Worm (Caenorhabditis elegans) whole organism, late embryonic: Measurements from ENCODE around the gene drd-1.

Experiments
- C38D4.7 ChIP-seq: fragments of 200-800 bp; sonication (Bioruptor generic); optimal IDR thresholded peaks from 2 replicates; lab custom pipeline; 2018; ENCODE audit warnings: mild to moderate bottlenecking, missing genetic modification characterization, moderate library complexity, missing compliant biosample characterization
- dve-1 ChIP-seq: sonication (generic microtip); optimal IDR thresholded peaks from 2 replicates; lab custom pipeline; 2017; ENCODE audit warnings: antibody characterized with exemption, mild to moderate bottlenecking, missing genetic modification characterization, missing compliant biosample characterization
- elt-2 ChIP-seq: sonication (generic microtip); optimal IDR thresholded peaks from 2 replicates; lab custom pipeline; 2016; ENCODE audit warnings: missing genetic modification reagents, missing genetic modification characterization, missing compliant biosample characterization
- fkh-10 ChIP-seq: fragments of 150-350 bp; optimal IDR thresholded peaks from 2 replicates; lab custom pipeline; 2014; ENCODE audit warnings: missing biosample characterization, missing genetic modification reagents, missing genetic modification characterization
- fkh-6 ChIP-seq: sonication (generic microtip); optimal IDR thresholded peaks from 2 replicates; lab custom pipeline; 2016; ENCODE audit warnings: missing genetic modification characterization, missing compliant biosample characterization
- pha-4 ChIP-seq: fragments of 150-350 bp; optimal IDR thresholded peaks from 2 replicates; lab custom pipeline; 2018; ENCODE audit warnings: missing biosample characterization, missing genetic modification reagents, missing genetic modification characterization
- sox-2 ChIP-seq: fragments of 200-800 bp; sonication (Bioruptor generic); IDR thresholded peaks from 2 replicates; pipeline ENCODE4 v1.3.6; 2022; ENCODE audit warnings: missing genetic modification reagents, missing genetic modification characterization, missing compliant biosample characterization
- tbx-2 ChIP-seq: sonication (generic microtip); optimal IDR thresholded peaks from 2 replicates; lab custom pipeline; 2016; ENCODE audit warnings: missing genetic modification characterization, missing compliant biosample characterization
- unc-86 ChIP-seq: sonication (generic microtip); optimal IDR thresholded peaks from 2 replicates; lab custom pipeline; 2016; ENCODE audit warnings: missing genetic modification characterization, missing compliant biosample characterization
- zip-5 ChIP-seq: sonication (generic microtip); optimal IDR thresholded peaks from 2 replicates; lab custom pipeline; 2016; ENCODE audit warnings: missing genetic modification characterization, missing compliant biosample characterization

- TF ChIP-seq tbx-2 (tag; lab: Kevin White, UChicago) (no peak), unc-86 (tag; lab: Kevin White, UChicago) (no peak), dve-1 (tag; lab: Kevin White, UChicago) (no peak), pha-4 (tag; lab: Kevin White, UChicago) (no peak), sox-2 (GFP tag; lab: Robert Waterston, UW) (no peak), elt-2 (tag; lab: Kevin White, UChicago) (no peak), fkh-10 (no peak), zip-5 (no peak), fkh-6 (tag; lab: Kevin White, UChicago) (no peak), C38D4.7 (no peak)
Measured at ce11 chrII:8339108-8339507, 48.7 kb upstream of the drd-1 start.
